Worm (Caenorhabditis elegans): ENCODE data around the gene tbc-8.

Gene tbc-8

ce11 chrIII:10333961-10334542 lies 30.7 kb upstream of the tbc-8 start, which contains the start of the genes jmjd-4 and mev-1 (continued):
- TF ChIP-seq aptf-2 (GFP tag; conservative IDR thresholded peaks at IDR 0.05): no peak
- TF ChIP-seq Y95B8A.8 (GFP tag; IDR thresholded peaks at IDR 0.05): no peak
- no peak for TF ChIP-seq hlh-12 (tag; optimal IDR thresholded peaks at IDR 0.05)
- peak; percentile 94 for TF ChIP-seq mcd-1 (GFP tag; IDR thresholded peaks at IDR 0.05)
- peak; percentile 51 for TF ChIP-seq efl-1 (GFP tag; optimal IDR thresholded peaks at IDR 0.05)
- no peak for TF ChIP-seq rpc-1 (optimal IDR thresholded peaks at IDR 0.05)
- no peak for TF ChIP-seq rpc-1 (tag; optimal IDR thresholded peaks at IDR 0.05)
- TF ChIP-seq B0019.2 (GFP tag; conservative IDR thresholded peaks at IDR 0.05): no peak
- peak; percentile 71 for TF ChIP-seq dpl-1 (GFP tag; optimal IDR thresholded peaks at IDR 0.05)
- TF ChIP-seq lsy-27 (tag; optimal IDR thresholded peaks at IDR 0.05; ENCODE audit: borderline replicate concordance, insufficient read depth): no peak
- TF ChIP-seq F55B11.4 (tag; optimal IDR thresholded peaks at IDR 0.05; ENCODE audit: borderline replicate concordance, insufficient read depth): no peak
- TF ChIP-seq nhr-90 (tag; optimal IDR thresholded peaks at IDR 0.05): no peak
- TF ChIP-seq pbrm-1 (GFP tag; IDR thresholded peaks at IDR 0.05): peak; percentile 86
- TF ChIP-seq Y56A3A.18 (GFP tag; IDR thresholded peaks at IDR 0.05): peak; percentile 58; the same call in 1 of the 2 replicates
- TF ChIP-seq B0336.3 (GFP tag; IDR thresholded peaks at IDR 0.05): peak; percentile 94
- no peak for TF ChIP-seq F49E8.2 (tag; optimal IDR thresholded peaks at IDR 0.05; ENCODE audit: insufficient read depth)
- TF ChIP-seq bed-2 (GFP tag; IDR thresholded peaks at IDR 0.05): 0 out of 2 replicates have a peak, but pooled peaks have one; percentile 12
- TF ChIP-seq gei-17 (GFP tag; optimal IDR thresholded peaks at IDR 0.05): peak; percentile 53
- no peak for TF ChIP-seq sea-2 (GFP tag; IDR thresholded peaks at IDR 0.05)
- TF ChIP-seq mxl-1 (tag; optimal IDR thresholded peaks at IDR 0.05): no peak
- TF ChIP-seq egl-44 (GFP tag; IDR thresholded peaks at IDR 0.05): peak; percentile 66; the same call in 1 of the 2 replicates
- no peak for TF ChIP-seq F57C9.4 (tag; optimal IDR thresholded peaks at IDR 0.05)
- peak; percentile 82 for TF ChIP-seq tlf-1 (GFP tag; optimal IDR thresholded peaks at IDR 0.05)
- TF ChIP-seq ZK185.1 (tag; optimal IDR thresholded peaks at IDR 0.05; ENCODE audit: poor library complexity, severe bottlenecking): peak; percentile 51
- TF ChIP-seq let-607 (tag; optimal IDR thresholded peaks at IDR 0.05): peak; percentile 58 to 75
- TF ChIP-seq Y53G8AR.9 (GFP tag; conservative IDR thresholded peaks at IDR 0.05): peak; percentile 91
- peak; percentile 58 for TF ChIP-seq ztf-22 (GFP tag; optimal IDR thresholded peaks at IDR 0.05)
- no peak for TF ChIP-seq F57A8.1 (GFP tag; optimal IDR thresholded peaks at IDR 0.05)
- no peak for TF ChIP-seq Y53F4B.3 (GFP tag; IDR thresholded peaks at IDR 0.05)
- 0 out of 2 replicates have a peak, but pooled peaks have one; percentile 8 for TF ChIP-seq F37B4.10 (GFP tag; IDR thresholded peaks at IDR 0.05)
- no peak for TF ChIP-seq cebp-2 (GFP tag; IDR thresholded peaks at IDR 0.05)
- TF ChIP-seq ceh-79 (tag; optimal IDR thresholded peaks at IDR 0.05): peak; percentile 52
- TF ChIP-seq attf-6 (GFP tag; IDR thresholded peaks at IDR 0.05): no peak
- TF ChIP-seq unc-130 (GFP tag; optimal IDR thresholded peaks at IDR 0.05): no peak
- peak; percentile 39; the same call in 1 of the 2 replicates for TF ChIP-seq hmg-20 (GFP tag; IDR thresholded peaks at IDR 0.05)
- TF ChIP-seq bed-1 (GFP tag; IDR thresholded peaks at IDR 0.05): no peak
- peak; percentile 87 for TF ChIP-seq madf-6 (GFP tag; IDR thresholded peaks at IDR 0.05)
- TF ChIP-seq athp-1 (tag; optimal IDR thresholded peaks at IDR 0.05): peak; percentile 7
- peak; percentile 84 for TF ChIP-seq nfyb-1 (GFP tag; IDR thresholded peaks at IDR 0.05)
- no peak for TF ChIP-seq let-526 (GFP tag; IDR thresholded peaks at IDR 0.05)
- no peak for TF ChIP-seq rec-8 (tag; optimal IDR thresholded peaks at IDR 0.05)
- peak; percentile 53 for TF ChIP-seq ceh-91 (GFP tag; IDR thresholded peaks at IDR 0.05)
- TF ChIP-seq ceh-27 (GFP tag; optimal IDR thresholded peaks at IDR 0.05): peak; percentile 61
- no peak for TF ChIP-seq hrde-1 (tag; optimal IDR thresholded peaks at IDR 0.05; ENCODE audit: borderline replicate concordance)
- TF ChIP-seq ztf-3 (GFP tag; optimal IDR thresholded peaks at IDR 0.05): no peak
- no peak for TF ChIP-seq die-1 (tag; optimal IDR thresholded peaks at IDR 0.05)
- no peak for TF ChIP-seq him-1 (tag; optimal IDR thresholded peaks at IDR 0.05)
- TF ChIP-seq lin-26 (GFP tag; IDR thresholded peaks at IDR 0.05): 0 out of 2 replicates have a peak, but pooled peaks have one; percentile 13

Measured in whole organism, young adult.